Worm (Caenorhabditis elegans) whole organism, early embryonic: Measurements from ENCODE around the gene ttc-4.

Experiments
- B0310.2 ChIP-seq: sonication (generic microtip); optimal IDR thresholded peaks from 2 replicates; lab custom pipeline; 2016; ENCODE audit warnings: mild to moderate bottlenecking, missing genetic modification characterization, missing compliant biosample characterization
- F13C5.2 ChIP-seq: sonication (generic microtip); optimal IDR thresholded peaks from 2 replicates; lab custom pipeline; 2017; ENCODE audit warnings: mild to moderate bottlenecking, missing genetic modification characterization, inconsistent platforms, missing compliant biosample characterization
- aly-1 ChIP-seq: sonication (generic microtip); optimal IDR thresholded peaks from 2 replicates; lab custom pipeline; 2016; ENCODE audit warnings: missing genetic modification characterization, missing compliant biosample characterization
- ama-1 ChIP-seq: fragments of 150-350 bp; optimal IDR thresholded peaks from 2 replicates; lab custom pipeline; 2014
- ceh-13 ChIP-seq: fragments of 200-800 bp; sonication (Bioruptor generic); optimal IDR thresholded peaks from 2 replicates; lab custom pipeline; 2018; ENCODE audit warnings: mild to moderate bottlenecking, missing genetic modification characterization, missing compliant biosample characterization
- ceh-36 ChIP-seq: sonication (generic microtip); optimal IDR thresholded peaks from 2 replicates; lab custom pipeline; 2016; ENCODE audit warnings: missing genetic modification characterization, inconsistent platforms, missing compliant biosample characterization
- ets-7 ChIP-seq: sonication (generic microtip); optimal IDR thresholded peaks from 2 replicates; lab custom pipeline; 2016; ENCODE audit warnings: missing genotype, missing genetic modification characterization, missing compliant biosample characterization
- flt-1 ChIP-seq: fragments of 200-800 bp; sonication (Bioruptor generic); IDR thresholded peaks from 2 replicates; pipeline ENCODE4 v1.3.6; 2022; ENCODE audit warnings: missing genetic modification characterization, missing compliant biosample characterization
- hmbx-1 ChIP-seq: sonication (generic microtip); optimal IDR thresholded peaks from 2 replicates; lab custom pipeline; 2016; ENCODE audit warnings: mild to moderate bottlenecking, missing genetic modification characterization, missing compliant biosample characterization
- hmg-4 ChIP-seq: fragments of 200-800 bp; sonication (Bioruptor generic); optimal IDR thresholded peaks from 2 replicates; lab custom pipeline; 2018; ENCODE audit warnings: mild to moderate bottlenecking, missing genetic modification characterization, missing compliant biosample characterization
- hnd-1 ChIP-seq: sonication (generic microtip); optimal IDR thresholded peaks from 2 replicates; lab custom pipeline; 2016; ENCODE audit warnings: missing genetic modification characterization, missing compliant biosample characterization
- pes-1 ChIP-seq: fragments of 200-800 bp; sonication (Bioruptor generic); IDR thresholded peaks from 2 replicates; pipeline ENCODE4 v1.3.6; 2022; ENCODE audit warnings: missing genetic modification reagents, missing genetic modification characterization, missing compliant biosample characterization
- scrt-1 ChIP-seq: fragments of 200-800 bp; sonication (Bioruptor generic); IDR thresholded peaks from 2 replicates; pipeline ENCODE4 v1.3.6; 2022; ENCODE audit warnings: missing genetic modification characterization, missing compliant biosample characterization
- sea-1 ChIP-seq: fragments of 200-800 bp; sonication (Bioruptor generic); conservative IDR thresholded peaks from 2 replicates; pipeline ENCODE4 v1.3.6; 2022; ENCODE audit warnings: missing genetic modification characterization, missing compliant biosample characterization
- tbx-11 ChIP-seq: fragments of 200-800 bp; sonication (Bioruptor generic); IDR thresholded peaks from 2 replicates; pipeline ENCODE4 v1.3.6; 2022; ENCODE audit warnings: missing genetic modification characterization, missing compliant biosample characterization
- tbx-37 ChIP-seq: fragments of 200-800 bp; sonication (Bioruptor generic); conservative IDR thresholded peaks from 2 replicates; pipeline ENCODE4 v1.3.6; 2022; ENCODE audit warnings: missing genetic modification reagents, missing genetic modification characterization, missing compliant biosample characterization
- tra-4 ChIP-seq: sonication (generic microtip); optimal IDR thresholded peaks from 2 replicates; lab custom pipeline; 2017; ENCODE audit warnings: missing genetic modification characterization, missing compliant biosample characterization

Gene ttc-4

DNA sequence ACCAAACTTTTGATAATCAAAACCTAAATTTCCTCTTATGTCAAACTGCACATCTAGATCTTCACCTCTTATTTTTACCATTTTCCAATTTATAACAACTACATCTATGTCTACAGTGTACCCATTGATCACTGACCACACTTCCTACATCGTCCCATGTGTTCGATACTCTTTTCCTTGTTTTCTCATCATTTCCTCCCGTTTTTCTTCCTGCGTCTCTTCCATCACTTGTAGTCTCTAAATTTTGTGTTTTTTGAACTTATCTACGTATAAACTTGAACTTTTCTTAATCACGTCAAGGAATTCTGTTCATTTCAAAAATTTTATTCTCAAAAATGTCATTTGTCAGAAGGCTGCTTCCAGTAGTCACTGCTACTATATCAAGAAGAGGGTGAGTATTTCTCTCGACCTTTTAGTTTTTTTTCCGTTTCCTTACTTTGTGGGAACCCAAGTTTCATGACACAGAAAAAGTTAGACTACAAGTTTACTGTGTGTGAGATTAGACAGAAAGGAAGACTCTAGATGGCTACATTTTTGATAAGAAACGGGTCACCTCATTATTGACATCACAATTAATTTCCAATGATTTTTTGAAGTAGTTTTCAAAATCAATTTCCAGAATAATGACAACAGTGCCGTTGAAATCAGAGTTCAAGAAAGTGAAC, 22.3 kb upstream of the ttc-4 start:
- TF ChIP-seq aly-1 (tag; lab: Kevin White, UChicago): no peak
- no peak for TF ChIP-seq F13C5.2 (tag; lab: Kevin White, UChicago)
- TF ChIP-seq pes-1 (GFP tag; lab: Robert Waterston, UW): no peak
- TF ChIP-seq tbx-11 (GFP tag; lab: Robert Waterston, UW): no peak
- TF ChIP-seq hmbx-1 (tag; lab: Kevin White, UChicago): no peak

ce11 chrII:5574925-5575324, 19.6 kb upstream of the ttc-4 start:
- TF ChIP-seq tbx-37 (GFP tag; lab: Robert Waterston, UW) (no peak), F13C5.2 (tag; lab: Kevin White, UChicago) (no peak), ceh-36 (tag; lab: Kevin White, UChicago) (no peak), sea-1 (GFP tag; lab: Robert Waterston, UW) (no peak), ama-1 (lab: Kevin White, UChicago) (no peak), hnd-1 (tag; lab: Kevin White, UChicago) (no peak), tbx-11 (GFP tag; lab: Robert Waterston, UW) (no peak), ceh-13 (GFP tag; lab: Kevin White, UChicago) (no peak), B0310.2 (tag; lab: Kevin White, UChicago) (no peak), aly-1 (tag; lab: Kevin White, UChicago) (no peak), ets-7 (tag; lab: Kevin White, UChicago) (no peak), hmg-4 (no peak), hmbx-1 (tag; lab: Kevin White, UChicago) (no peak), scrt-1 (no peak), tra-4 (tag; lab: Kevin White, UChicago) (no peak), pes-1 (GFP tag; lab: Robert Waterston, UW) (no peak)

- TF ChIP-seq hnd-1 (tag; lab: Kevin White, UChicago) (peak; percentile 20), sea-1 (GFP tag; lab: Robert Waterston, UW) (0 out of 2 replicates have a peak, but pooled peaks have one; percentile 64), tbx-37 (GFP tag; lab: Robert Waterston, UW) (peak; percentile 37; the same call in 1 of the 2 replicates), F13C5.2 (tag; lab: Kevin White, UChicago) (peak; percentile 33), tra-4 (tag; lab: Kevin White, UChicago) (no peak), ceh-36 (tag; lab: Kevin White, UChicago) (peak; percentile 33), ama-1 (lab: Kevin White, UChicago) (no peak), hmbx-1 (tag; lab: Kevin White, UChicago) (peak; percentile 22), aly-1 (tag; lab: Kevin White, UChicago) (no peak), tbx-11 (GFP tag; lab: Robert Waterston, UW) (peak; percentile 59; the same call in 1 of the 2 replicates), B0310.2 (tag; lab: Kevin White, UChicago) (peak; percentile 27), ets-7 (tag; lab: Kevin White, UChicago) (no peak), ceh-13 (GFP tag; lab: Kevin White, UChicago) (peak; percentile 36), pes-1 (GFP tag; lab: Robert Waterston, UW) (no peak), flt-1 (GFP tag; lab: Robert Waterston, UW) (peak; percentile 73), scrt-1 (peak; percentile 66), hmg-4 (peak; percentile 76)
Measured at ce11 chrII:5577060-5577459, 17.5 kb upstream of the ttc-4 start.

DNA sequence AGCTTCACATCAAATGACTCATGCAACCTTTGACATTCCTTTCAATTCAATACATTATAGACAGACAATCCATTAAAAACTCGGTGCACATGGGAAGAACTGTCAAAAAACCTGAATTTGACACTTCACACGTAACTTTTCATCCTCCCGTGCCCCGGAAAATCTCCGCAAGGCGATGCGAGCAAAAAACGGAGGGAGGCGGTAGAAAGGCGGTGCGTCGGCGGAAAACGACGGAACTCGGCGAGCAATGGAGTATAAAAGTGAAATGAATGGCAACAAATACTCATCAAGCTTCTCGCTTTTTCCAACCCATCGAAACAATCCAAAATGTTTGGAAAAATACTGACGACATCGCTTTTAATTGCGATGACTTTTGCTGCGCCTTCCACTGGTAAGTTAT, 16.5 kb upstream of the ttc-4 start, which contains the start of gene T25E4.1:
Gene T25E4.1 (plus strand): TSS at position 301 of the 400 bp plus-strand sequence.
- TF ChIP-seq ceh-13 (GFP tag; lab: Kevin White, UChicago): no peak

- TF ChIP-seq B0310.2 (tag; lab: Kevin White, UChicago) (no peak), hnd-1 (tag; lab: Kevin White, UChicago) (no peak), flt-1 (GFP tag; lab: Robert Waterston, UW) (no peak), ceh-36 (tag; lab: Kevin White, UChicago) (no peak), tra-4 (tag; lab: Kevin White, UChicago) (no peak), aly-1 (tag; lab: Kevin White, UChicago) (no peak), pes-1 (GFP tag; lab: Robert Waterston, UW) (no peak), tbx-11 (GFP tag; lab: Robert Waterston, UW) (no peak), scrt-1 (no peak), hmg-4 (no peak), ama-1 (lab: Kevin White, UChicago) (no peak), F13C5.2 (tag; lab: Kevin White, UChicago) (no peak)
Measured at ce11 chrII:5578714-5579113, 15.8 kb upstream of the ttc-4 start.

DNA sequence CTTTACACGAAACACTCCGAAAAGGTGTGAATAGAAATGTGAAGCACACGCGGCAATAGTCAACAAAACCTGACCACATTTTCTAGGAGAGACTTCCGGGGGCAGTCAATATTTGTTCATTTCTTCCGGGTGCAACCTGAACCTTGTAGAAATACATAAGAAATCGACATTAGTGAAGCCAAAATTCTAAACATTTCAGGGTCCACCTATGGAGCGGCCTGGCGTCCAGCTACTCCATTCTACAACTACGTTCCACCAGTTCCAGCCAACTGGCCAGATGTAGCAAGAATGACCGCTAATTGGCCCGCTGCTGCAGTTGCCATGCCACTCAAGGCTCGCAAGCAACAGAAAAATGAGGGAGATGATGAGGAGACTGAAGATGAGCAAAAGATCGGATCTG, 15.3 kb upstream of the ttc-4 start:
- no peak for TF ChIP-seq tra-4 (tag; lab: Kevin White, UChicago)
- TF ChIP-seq ama-1 (lab: Kevin White, UChicago): no peak
- no peak for TF ChIP-seq flt-1 (GFP tag; lab: Robert Waterston, UW)
- TF ChIP-seq scrt-1: no peak

ce11 chrII:5582309-5582708, 12.2 kb upstream of the ttc-4 start, which contains the start of gene T25E4.2:
Gene T25E4.2, minus strand, starts transcription at chrII:5582409.
- TF ChIP-seq sea-1 (GFP tag; lab: Robert Waterston, UW) (no peak), aly-1 (tag; lab: Kevin White, UChicago) (no peak), ceh-13 (GFP tag; lab: Kevin White, UChicago) (no peak), ceh-36 (tag; lab: Kevin White, UChicago) (no peak), F13C5.2 (tag; lab: Kevin White, UChicago) (no peak), hmg-4 (no peak), ama-1 (lab: Kevin White, UChicago) (no peak)
